Worm (Caenorhabditis elegans) whole organism, L4/young adult: ENCODE results near the gene rnr-2.

ENCODE experiments used
- W03F9.2 ChIP-seq: fragments of 150-350 bp; optimal IDR thresholded peaks from 2 replicates; lab custom pipeline; 2014; ENCODE audit warnings: missing biosample characterization, missing genetic modification characterization
- dao-5 ChIP-seq: sonication (generic microtip); optimal IDR thresholded peaks from 2 replicates; lab custom pipeline; 2016; ENCODE audit warnings: missing genotype, missing genetic modification characterization, moderate library complexity, missing compliant biosample characterization
- him-1 ChIP-seq: sonication (generic microtip); optimal IDR thresholded peaks from 2 replicates; lab custom pipeline; 2016; ENCODE audit warnings: missing genotype, missing genetic modification reagents, missing genetic modification characterization, missing compliant biosample characterization

rnr-2 gene

ce11 chrIII:4103171-4103570, 8.4 kb upstream of the rnr-2 start:
- TF ChIP-seq dao-5 = no peak
- TF ChIP-seq W03F9.2 (tag; lab: Kevin White, UChicago) = no peak
- no peak for TF ChIP-seq him-1

ce11 chrIII:4102039-4102438, 7.3 kb upstream of the rnr-2 start:
- no peak for TF ChIP-seq dao-5

ce11 chrIII:4101016-4101415, 6.3 kb upstream of the rnr-2 start:
- TF ChIP-seq dao-5 = no peak
- TF ChIP-seq him-1 = no peak
- TF ChIP-seq W03F9.2 (tag; lab: Kevin White, UChicago) = no peak

ce11 chrIII:4099884-4100596, 5.3 kb upstream of the rnr-2 start:
- TF ChIP-seq dao-5 (no peak), him-1 (no peak)

DNA sequence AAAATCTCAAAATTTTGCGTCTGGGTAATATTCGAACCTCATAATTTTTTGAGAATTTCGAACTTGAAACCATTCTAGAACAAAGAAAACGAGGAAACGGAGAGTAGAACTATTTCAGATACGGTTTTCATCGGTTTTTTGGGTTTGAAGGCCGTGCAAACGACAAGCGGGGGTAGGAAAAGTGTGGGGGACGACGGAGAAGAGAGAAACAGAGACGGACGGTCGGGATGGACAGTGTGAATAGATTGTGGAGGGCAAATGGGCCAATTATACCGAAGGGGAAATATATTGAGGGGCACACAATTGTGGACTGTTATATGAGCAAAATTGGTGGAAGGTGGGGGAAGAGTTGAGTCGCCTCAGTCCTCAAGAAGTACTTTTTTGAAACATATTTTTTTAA, 4.0 kb upstream of the rnr-2 start:
- TF ChIP-seq dao-5 (no peak), W03F9.2 (tag; lab: Kevin White, UChicago) (no peak), him-1 (no peak)

DNA sequence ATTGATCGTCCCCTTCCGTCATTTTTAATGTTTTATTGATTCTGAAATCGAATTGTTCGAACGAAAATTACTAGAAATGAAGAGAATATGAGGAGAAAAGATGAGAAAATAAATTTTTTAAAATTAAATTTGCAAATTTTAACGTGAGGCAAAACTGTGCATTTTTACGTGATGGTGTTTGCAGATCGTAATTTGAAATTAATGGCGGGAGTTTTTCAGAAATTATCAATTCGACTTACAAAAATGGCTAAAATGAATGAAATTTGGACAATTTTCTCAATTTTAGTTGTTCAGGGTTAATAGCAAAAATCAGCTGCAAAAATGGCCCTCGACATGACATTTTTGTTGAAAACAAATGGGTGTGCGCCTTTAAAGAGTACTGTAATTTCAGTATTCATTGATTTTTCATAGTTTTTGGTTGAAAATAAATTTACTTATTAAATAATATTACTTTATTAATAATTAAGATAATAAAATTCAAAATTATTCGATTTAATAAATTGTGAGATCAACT, 3.4 kb upstream of the rnr-2 start, which contains the start of gene rei-1:
TSS of gene rei-1 (minus strand) at position 84 of the 514 bp plus-strand sequence.
- TF ChIP-seq W03F9.2 (tag; lab: Kevin White, UChicago) (no peak), him-1 (no peak), dao-5 (no peak)

ce11 chrIII:4096370-4096842, 1.7 kb upstream of the rnr-2 start:
- no peak for TF ChIP-seq dao-5
- TF ChIP-seq W03F9.2 (tag; lab: Kevin White, UChicago) = no peak
- TF ChIP-seq him-1 = no peak

DNA sequence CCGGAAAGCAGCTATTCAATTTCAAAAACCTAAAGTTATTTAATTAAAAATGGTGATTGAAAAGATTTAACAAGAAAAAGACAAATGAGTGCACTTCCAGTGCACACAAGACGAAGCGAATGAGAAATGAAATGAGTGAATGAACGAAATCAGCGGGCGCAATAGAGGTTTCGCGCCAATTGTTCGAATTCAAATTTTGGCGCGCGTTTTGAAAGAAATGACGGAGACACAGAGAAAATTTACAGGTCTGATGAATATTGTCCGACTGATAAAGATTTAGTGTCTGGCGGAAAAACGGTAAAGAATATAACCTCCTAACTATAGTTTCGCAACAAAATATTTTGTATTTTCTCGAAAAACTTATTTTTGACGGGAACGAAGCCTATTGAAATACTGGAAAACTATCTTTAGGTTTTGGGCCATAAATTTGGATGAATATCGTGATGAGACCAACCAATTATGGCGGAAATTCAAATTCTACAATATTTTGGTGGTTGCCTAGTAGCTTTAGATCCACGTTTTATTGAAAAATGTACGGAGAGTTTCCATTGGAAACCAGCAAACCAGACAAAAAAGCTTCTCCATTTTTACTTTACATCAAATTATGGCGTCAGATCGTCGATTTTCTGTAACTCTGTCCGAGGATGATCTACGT, 847 bp upstream of the rnr-2 start, which contains the start of gene C03C10.7:
TSS of gene C03C10.7 (plus strand) at position 605 of the 655 bp plus-strand sequence.
- no peak for TF ChIP-seq him-1
- no peak for TF ChIP-seq W03F9.2 (tag; lab: Kevin White, UChicago)
- no peak for TF ChIP-seq dao-5

DNA sequence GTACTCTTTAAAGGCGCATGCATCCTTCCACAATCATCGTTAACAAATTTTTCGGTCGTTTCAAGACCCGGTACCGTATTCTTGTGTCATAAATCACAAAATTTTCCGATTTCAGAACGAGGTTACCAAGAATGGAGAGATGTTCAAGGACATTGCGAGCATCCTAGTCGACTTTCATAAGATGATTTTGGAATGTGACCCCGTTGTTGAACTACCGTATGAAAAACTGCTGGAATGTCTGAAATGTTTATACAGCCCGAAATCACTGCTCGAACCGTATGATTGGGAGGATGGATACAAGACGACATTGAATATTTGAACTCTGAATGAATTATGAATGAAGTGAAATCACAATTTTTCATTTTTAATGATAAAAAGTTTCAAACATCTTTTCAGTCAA, 1.8 kb downstream of the rnr-2 start:
- TF ChIP-seq him-1 (no peak), W03F9.2 (tag; lab: Kevin White, UChicago) (no peak), dao-5 (no peak)

DNA sequence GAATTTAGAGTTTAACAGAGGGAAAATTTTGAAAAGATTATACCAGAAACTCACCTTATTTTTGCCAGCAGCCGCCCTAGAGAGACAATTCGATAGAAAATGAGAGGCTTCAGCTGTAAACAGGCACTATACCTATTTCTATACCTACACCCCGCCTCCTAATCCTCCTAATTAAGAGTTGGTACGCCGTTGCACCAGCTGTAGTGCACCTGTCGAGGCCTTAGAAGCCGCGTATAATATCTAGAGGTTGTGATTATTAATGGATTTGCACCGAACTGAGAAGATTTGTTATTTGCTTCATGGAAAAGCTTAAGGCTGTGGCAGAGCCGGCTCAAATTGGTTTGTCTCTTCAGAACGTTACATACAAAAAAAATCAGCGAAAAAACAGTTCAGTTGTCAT, 2.7 kb downstream of the rnr-2 start, which contains the start of gene C03C10.5:
TSS of gene C03C10.5 (minus strand) at position 101 of the 400 bp plus-strand sequence.
- TF ChIP-seq dao-5 (no peak), him-1 (no peak), W03F9.2 (tag; lab: Kevin White, UChicago) (no peak)

ce11 chrIII:4090773-4091172, 3.9 kb downstream of the rnr-2 start, which contains the start of gene C03C10.2:
TSS of gene C03C10.2 (plus strand) at chrIII:4091073.
- TF ChIP-seq him-1 (no peak), dao-5 (no peak), W03F9.2 (tag; lab: Kevin White, UChicago) (no peak)

DNA sequence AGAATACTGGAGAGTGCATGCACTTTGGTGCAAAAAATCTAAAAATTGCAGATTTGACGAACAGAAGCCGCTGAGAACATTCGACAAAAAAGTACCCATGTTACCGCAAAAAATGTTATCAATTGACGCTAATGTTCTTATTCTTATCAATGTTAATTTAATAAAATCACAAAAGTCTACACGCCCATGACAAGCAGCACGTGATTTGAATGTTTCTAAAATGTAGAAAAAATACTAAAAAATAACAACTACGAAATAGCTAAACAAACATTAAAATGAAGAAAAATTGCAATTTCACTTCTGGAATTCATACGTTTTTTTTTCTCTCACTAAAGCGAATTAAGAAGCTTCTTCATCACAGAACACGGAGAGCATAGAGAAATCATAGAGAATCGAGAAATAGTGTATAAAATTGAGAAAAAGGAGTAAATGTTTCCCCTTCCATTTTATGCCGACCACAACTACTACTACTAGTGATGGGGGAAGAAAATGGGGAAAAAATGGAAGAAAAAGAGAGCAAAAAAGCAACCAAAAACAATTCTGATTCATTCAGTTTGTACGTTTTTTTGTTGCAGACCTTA, 6.3 kb downstream of the rnr-2 start:
- TF ChIP-seq dao-5 (no peak), W03F9.2 (tag; lab: Kevin White, UChicago) (no peak), him-1 (no peak)

- TF ChIP-seq dao-5 = no peak
- TF ChIP-seq W03F9.2 (tag; lab: Kevin White, UChicago) = peak; percentile 0
These were observed 7.2 kb downstream of the rnr-2 start for ce11 chrIII:4087565-4087964.

- TF ChIP-seq him-1 = no peak
- TF ChIP-seq W03F9.2 (tag; lab: Kevin White, UChicago) = no peak
- no peak for TF ChIP-seq dao-5
These were observed 7.7 kb downstream of the rnr-2 start for ce11 chrIII:4087064-4087463.

- TF ChIP-seq dao-5 = no peak
- no peak for TF ChIP-seq W03F9.2 (tag; lab: Kevin White, UChicago)
- no peak for TF ChIP-seq him-1
These were observed 8.2 kb downstream of the rnr-2 start, which contains the start of gene kin-19 for ce11 chrIII:4086536-4086935. TSS of gene kin-19 (minus strand) at chrIII:4086636.
